Worm (Caenorhabditis elegans): ENCODE measurements around the gene C41G11.1.

The C41G11.1 gene

ce11 chrX:5707809-5708208 is 12.2 kb downstream of the C41G11.1 start:
- TF ChIP-seq sea-2 (GFP tag; IDR thresholded peaks at IDR 0.05) (no peak), mel-28 (tag; optimal IDR thresholded peaks at IDR 0.05; ENCODE audit: borderline replicate concordance) (no peak), hmg-1.2 (GFP tag; IDR thresholded peaks at IDR 0.05) (peak; percentile 89), ekl-4 (GFP tag; IDR thresholded peaks at IDR 0.05) (peak; percentile 69), lin-26 (GFP tag; IDR thresholded peaks at IDR 0.05) (peak; percentile 94), zfh-2 (GFP tag; conservative IDR thresholded peaks at IDR 0.05) (peak; percentile 45), madf-10 (tag; optimal IDR thresholded peaks at IDR 0.05) (peak; percentile 78), F33H1.4 (GFP tag; IDR thresholded peaks at IDR 0.05) (no peak), hmg-20 (GFP tag; IDR thresholded peaks at IDR 0.05) (peak; percentile 78), nhr-80 (tag; optimal IDR thresholded peaks at IDR 0.05) (no peak), K12H6.12 (tag; optimal IDR thresholded peaks at IDR 0.05) (peak; percentile 14), Y56A3A.18 (GFP tag; IDR thresholded peaks at IDR 0.05) (peak; percentile 86), ccch-3 (GFP tag; optimal IDR thresholded peaks at IDR 0.05) (no peak), F37B4.10 (GFP tag; IDR thresholded peaks at IDR 0.05) (0 out of 2 replicates have a peak, but pooled peaks have one; percentile 52), B0336.3 (GFP tag; IDR thresholded peaks at IDR 0.05) (peak; percentile 64; the same call in 1 of the 2 replicates), bed-1 (GFP tag; IDR thresholded peaks at IDR 0.05) (no peak), ceh-58 (GFP tag; IDR thresholded peaks at IDR 0.05) (no peak), ztf-26 (tag; optimal IDR thresholded peaks at IDR 0.05) (peak; percentile 50), repo-1 (tag; optimal IDR thresholded peaks at IDR 0.05) (peak; percentile 49), F39B2.1 (GFP tag; IDR thresholded peaks at IDR 0.05) (no peak), aptf-2 (GFP tag; conservative IDR thresholded peaks at IDR 0.05) (0 out of 2 replicates have a peak, but pooled peaks have one; percentile 20), sdz-38 (tag; optimal IDR thresholded peaks at IDR 0.05) (no peak), egrh-3 (GFP tag; IDR thresholded peaks at IDR 0.05) (0 out of 2 replicates have a peak, but pooled peaks have one; percentile 41), snpc-1.3 (tag; optimal IDR thresholded peaks at IDR 0.05; ENCODE audit: insufficient read depth) (no peak), hlh-26 (GFP tag; conservative IDR thresholded peaks at IDR 0.05) (no peak), ztf-3 (GFP tag; optimal IDR thresholded peaks at IDR 0.05) (peak; percentile 37), F23B12.7 (tag; optimal IDR thresholded peaks at IDR 0.05; ENCODE audit: insufficient read depth) (peak; percentile 10), F52B5.7 (tag; optimal IDR thresholded peaks at IDR 0.05) (peak; percentile 85), nfyb-1 (GFP tag; IDR thresholded peaks at IDR 0.05) (peak; percentile 92; the same call in 1 of the 2 replicates), lin-35 (GFP tag; optimal IDR thresholded peaks at IDR 0.05) (no peak), lin-40 (tag; optimal IDR thresholded peaks at IDR 0.05) (peak; percentile 61), mes-4 (tag; optimal IDR thresholded peaks at IDR 0.05) (peak; percentile 80), efl-1 (GFP tag; optimal IDR thresholded peaks at IDR 0.05) (no peak), ZK185.1 (tag; optimal IDR thresholded peaks at IDR 0.05; ENCODE audit: poor library complexity, severe bottlenecking) (peak; percentile 81), egl-44 (GFP tag; IDR thresholded peaks at IDR 0.05) (peak; percentile 94), mxl-1 (tag; optimal IDR thresholded peaks at IDR 0.05) (peak; percentile 28), die-1 (tag; optimal IDR thresholded peaks at IDR 0.05) (peak; percentile 93), lin-54 (GFP tag; optimal IDR thresholded peaks at IDR 0.05) (peak; percentile 53), pha-4 (tag; optimal IDR thresholded peaks at IDR 0.05) (no peak), attf-6 (GFP tag; IDR thresholded peaks at IDR 0.05) (peak; percentile 41; the same call in 1 of the 2 replicates), ets-4 (GFP tag; optimal IDR thresholded peaks at IDR 0.05) (no peak), C17E4.6 (GFP tag; IDR thresholded peaks at IDR 0.05) (no peak), aptf-3 (GFP tag; IDR thresholded peaks at IDR 0.05) (no peak), B0035.1 (tag; optimal IDR thresholded peaks at IDR 0.05) (peak; percentile 58), B0019.2 (GFP tag; conservative IDR thresholded peaks at IDR 0.05) (no peak), let-607 (tag; optimal IDR thresholded peaks at IDR 0.05) (peak; percentile 39 to 47), unc-62 (GFP tag; optimal IDR thresholded peaks at IDR 0.05) (no peak), F57C9.4 (tag; optimal IDR thresholded peaks at IDR 0.05) (no peak), ceh-79 (tag; optimal IDR thresholded peaks at IDR 0.05) (no peak)
